Worm (Caenorhabditis elegans) whole organism, mixed stage, embryonic: ENCODE results near the gene ztf-16.

ENCODE experiments used
- M03D4.4 ChIP-seq: sonication (generic microtip); optimal IDR thresholded peaks from 2 replicates; lab custom pipeline; 2017; ENCODE audit warnings: mild to moderate bottlenecking, missing genetic modification characterization, missing compliant biosample characterization
- bed-3 ChIP-seq: fragments of 200-800 bp; sonication (Bioruptor generic); optimal IDR thresholded peaks from 3 replicates; lab custom pipeline; 2018; ENCODE audit warnings: mild to moderate bottlenecking, missing genetic modification characterization, moderate library complexity, missing compliant biosample characterization
- blmp-1 ChIP-seq: fragments of 150-350 bp; optimal IDR thresholded peaks from 2 replicates; lab custom pipeline; 2014; ENCODE audit warnings: missing biosample characterization, missing genetic modification characterization
- ceh-43 ChIP-seq: fragments of 200-800 bp; sonication (Bioruptor generic); optimal IDR thresholded peaks from 2 replicates; lab custom pipeline; 2018; ENCODE audit warnings: mild to moderate bottlenecking, missing genetic modification characterization, moderate library complexity, missing compliant biosample characterization
- ceh-83 ChIP-seq: fragments of 200-800 bp; sonication (Bioruptor generic); optimal IDR thresholded peaks from 2 replicates; lab custom pipeline; 2018; ENCODE audit warnings: mild to moderate bottlenecking, missing genetic modification characterization, missing compliant biosample characterization
- ces-1 ChIP-seq: fragments of 150-350 bp; optimal IDR thresholded peaks from 2 replicates; lab custom pipeline; 2014; ENCODE audit warnings: missing biosample characterization, missing genetic modification reagents, missing genetic modification characterization
- cnd-1 ChIP-seq: fragments of 200-800 bp; sonication (Bioruptor generic); optimal IDR thresholded peaks from 2 replicates; lab custom pipeline; 2018; ENCODE audit warnings: mild to moderate bottlenecking, missing genetic modification characterization, missing compliant biosample characterization
- drap-1 ChIP-seq: fragments of 200-800 bp; sonication (Bioruptor generic); optimal IDR thresholded peaks from 3 replicates; lab custom pipeline; 2018; ENCODE audit warnings: mild to moderate bottlenecking, missing genetic modification characterization, missing compliant biosample characterization
- elt-1 ChIP-seq: sonication (generic microtip); optimal IDR thresholded peaks from 2 replicates; lab custom pipeline; 2017; ENCODE audit warnings: missing genetic modification characterization, mild to moderate bottlenecking, missing compliant biosample characterization, antibody characterized with exemption, moderate library complexity, borderline replicate concordance; ENCODE audit not compliant: insufficient read depth
- elt-3 ChIP-seq: fragments of 150-350 bp; optimal IDR thresholded peaks from 2 replicates; lab custom pipeline; 2014; ENCODE audit warnings: missing biosample characterization, missing genetic modification characterization
- ham-2 ChIP-seq: fragments of 200-800 bp; sonication (Bioruptor generic); optimal IDR thresholded peaks from 2 replicates; lab custom pipeline; 2018; ENCODE audit warnings: mild to moderate bottlenecking, missing genetic modification characterization, missing compliant biosample characterization
- hlh-1 ChIP-seq: fragments of 150-350 bp; optimal IDR thresholded peaks from 2 replicates; lab custom pipeline; 2014; ENCODE audit warnings: missing biosample characterization, missing genetic modification reagents, missing genetic modification characterization
- lin-32 ChIP-seq: fragments of 200-800 bp; sonication (Bioruptor generic); optimal IDR thresholded peaks from 2 replicates; lab custom pipeline; 2018; ENCODE audit warnings: mild to moderate bottlenecking, missing genetic modification characterization, missing compliant biosample characterization
- lsy-2 ChIP-seq: fragments of 150-350 bp; optimal IDR thresholded peaks from 2 replicates; lab custom pipeline; 2014; ENCODE audit warnings: missing biosample characterization, missing genetic modification characterization
- mep-1 ChIP-seq: fragments of 150-350 bp; optimal IDR thresholded peaks from 2 replicates; lab custom pipeline; 2017; ENCODE audit warnings: missing biosample characterization, missing genetic modification reagents, missing genetic modification characterization, inconsistent platforms
- mls-2 ChIP-seq: sonication (generic microtip); optimal IDR thresholded peaks from 2 replicates; lab custom pipeline; 2016; ENCODE audit warnings: mild to moderate bottlenecking, missing genetic modification characterization, moderate library complexity, missing compliant biosample characterization
- nhr-12 ChIP-seq: fragments of 150-350 bp; optimal IDR thresholded peaks from 2 replicates; lab custom pipeline; 2014; ENCODE audit warnings: missing biosample characterization, missing genetic modification characterization
- nhr-2 ChIP-seq: fragments of 150-350 bp; optimal IDR thresholded peaks from 2 replicates; lab custom pipeline; 2014; ENCODE audit warnings: missing biosample characterization, missing genetic modification characterization
- nhr-237 ChIP-seq: fragments of 150-350 bp; optimal IDR thresholded peaks from 2 replicates; lab custom pipeline; 2014; ENCODE audit warnings: missing biosample characterization, missing genetic modification characterization
- nhr-28 ChIP-seq: fragments of 150-350 bp; optimal IDR thresholded peaks from 2 replicates; lab custom pipeline; 2014; ENCODE audit warnings: missing biosample characterization, missing genetic modification characterization
- nhr-76 ChIP-seq: sonication (generic microtip); optimal IDR thresholded peaks from 2 replicates; lab custom pipeline; 2017; ENCODE audit warnings: missing biosample characterization, missing genetic modification characterization
- pha-4 ChIP-seq: fragments of 150-350 bp; optimal IDR thresholded peaks from 2 replicates; lab custom pipeline; 2018; ENCODE audit warnings: missing biosample characterization, missing genetic modification reagents, missing genetic modification characterization
- sem-2 ChIP-seq: fragments of 200-800 bp; sonication (Bioruptor generic); optimal IDR thresholded peaks from 2 replicates; lab custom pipeline; 2018; ENCODE audit warnings: mild to moderate bottlenecking, missing genetic modification characterization, missing compliant biosample characterization
- snpc-4 ChIP-seq: fragments of 150-350 bp; optimal IDR thresholded peaks from 2 replicates; lab custom pipeline; 2014; ENCODE audit warnings: missing biosample characterization, missing genetic modification characterization
- unc-39 ChIP-seq: fragments of 150-350 bp; optimal IDR thresholded peaks from 2 replicates; lab custom pipeline; 2014; ENCODE audit warnings: missing biosample characterization, missing genetic modification characterization
- unc-62 ChIP-seq: fragments of 150-350 bp; optimal IDR thresholded peaks from 2 replicates; lab custom pipeline; 2014; ENCODE audit warnings: missing biosample characterization, missing genetic modification reagents, missing genetic modification characterization
- zip-8 ChIP-seq: fragments of 150-350 bp; optimal IDR thresholded peaks from 2 replicates; lab custom pipeline; 2014; ENCODE audit warnings: missing biosample characterization, missing genetic modification characterization
- ztf-11 ChIP-seq: fragments of 150-350 bp; optimal IDR thresholded peaks from 2 replicates; lab custom pipeline; 2014; ENCODE audit warnings: missing biosample characterization, missing genetic modification characterization

The ztf-16 gene

DNA sequence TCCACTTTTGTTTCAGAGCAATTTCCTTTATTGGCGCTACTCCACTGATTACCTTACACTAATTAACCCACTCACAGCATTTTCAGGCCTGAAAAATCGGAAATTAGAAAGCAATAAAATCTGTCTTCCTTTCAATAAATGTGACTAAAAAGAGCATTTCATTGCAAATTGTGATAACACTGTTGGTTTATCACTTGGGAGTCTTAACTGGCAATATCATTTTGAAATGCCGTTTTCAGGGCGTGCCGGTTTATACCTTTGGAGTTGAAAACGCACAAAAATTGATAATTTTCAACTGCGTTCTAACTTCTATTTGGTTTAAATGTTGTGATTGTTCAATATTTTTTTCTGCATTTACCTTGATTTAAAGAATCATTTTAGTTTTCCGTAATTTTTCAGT, 10.9 kb upstream of the ztf-16 start, which contains the start of gene R08E3.1:
Gene R08E3.1 (plus strand): TSS at position 386 of the 400 bp plus-strand sequence.
- TF ChIP-seq pha-4 (tag; lab: Kevin White, UChicago) (no peak), nhr-12 (tag; lab: Kevin White, UChicago) (no peak), bed-3 (GFP tag; lab: Kevin White, UChicago) (no peak), nhr-2 (tag; lab: Kevin White, UChicago) (no peak), nhr-237 (tag; lab: Kevin White, UChicago) (no peak), zip-8 (tag; lab: Kevin White, UChicago) (no peak), snpc-4 (tag; lab: Kevin White, UChicago) (no peak), ztf-11 (no peak), hlh-1 (tag; lab: Kevin White, UChicago) (no peak), nhr-28 (tag; lab: Kevin White, UChicago) (no peak), nhr-76 (tag; lab: Kevin White, UChicago) (no peak), unc-39 (tag; lab: Kevin White, UChicago) (no peak), lin-32 (no peak), unc-62 (no peak), sem-2 (no peak), mep-1 (tag; lab: Kevin White, UChicago) (no peak), blmp-1 (tag; lab: Kevin White, UChicago) (no peak), elt-3 (tag; lab: Kevin White, UChicago) (no peak), ceh-43 (GFP tag; lab: Kevin White, UChicago) (no peak)

DNA sequence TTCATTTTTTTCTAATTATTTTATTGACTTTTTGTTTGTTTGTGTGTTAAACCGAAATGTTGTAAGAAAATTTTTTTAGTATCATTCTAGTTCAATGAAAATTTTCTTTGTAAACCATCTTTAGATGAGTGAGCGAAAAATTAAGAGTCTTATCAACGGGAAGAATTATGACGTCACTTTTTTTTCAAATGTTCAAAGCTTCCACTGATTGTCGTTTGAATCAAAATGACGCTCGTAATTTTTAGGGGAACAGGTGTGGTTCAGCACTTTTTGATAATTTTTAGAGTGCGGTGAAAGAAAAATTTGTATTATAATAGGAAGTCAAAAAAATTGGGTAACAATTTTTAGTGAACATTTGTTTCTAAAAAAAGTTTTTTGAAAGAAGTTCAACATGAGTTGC, 10.3 kb upstream of the ztf-16 start:
- TF ChIP-seq M03D4.4 (tag; lab: Kevin White, UChicago), result no peak
- no peak for TF ChIP-seq mep-1 (tag; lab: Kevin White, UChicago)
- peak; percentile 22 for TF ChIP-seq zip-8 (tag; lab: Kevin White, UChicago)
- TF ChIP-seq ztf-11, result no peak
- no peak for TF ChIP-seq cnd-1 (tag; lab: Kevin White, UChicago)

DNA sequence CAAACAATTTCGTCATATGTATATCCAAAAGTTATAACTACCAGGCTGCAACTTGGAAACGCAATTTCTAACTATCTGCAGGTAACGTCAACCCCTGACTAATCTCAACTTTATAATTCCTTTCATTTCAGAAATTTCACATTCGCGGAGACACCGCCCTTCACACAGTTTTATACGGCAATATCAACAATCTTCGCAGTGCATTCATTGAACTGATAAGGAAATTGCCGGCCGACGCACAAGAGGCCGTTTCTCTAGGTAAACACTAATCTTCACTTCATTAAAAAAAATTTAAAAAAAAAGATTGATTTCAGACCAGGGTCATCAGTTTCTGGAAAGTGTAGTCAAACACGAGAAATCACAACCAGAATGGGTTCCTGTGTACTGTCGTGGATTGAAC, 7.5 kb upstream of the ztf-16 start:
- TF ChIP-seq ham-2 (no peak), mls-2 (tag; lab: Kevin White, UChicago) (no peak), cnd-1 (tag; lab: Kevin White, UChicago) (no peak), lsy-2 (tag; lab: Kevin White, UChicago) (no peak), zip-8 (tag; lab: Kevin White, UChicago) (no peak), unc-39 (tag; lab: Kevin White, UChicago) (no peak), sem-2 (no peak), nhr-2 (tag; lab: Kevin White, UChicago) (no peak)
- TF ChIP-seq, all 35 proteins: peak for 0

DNA sequence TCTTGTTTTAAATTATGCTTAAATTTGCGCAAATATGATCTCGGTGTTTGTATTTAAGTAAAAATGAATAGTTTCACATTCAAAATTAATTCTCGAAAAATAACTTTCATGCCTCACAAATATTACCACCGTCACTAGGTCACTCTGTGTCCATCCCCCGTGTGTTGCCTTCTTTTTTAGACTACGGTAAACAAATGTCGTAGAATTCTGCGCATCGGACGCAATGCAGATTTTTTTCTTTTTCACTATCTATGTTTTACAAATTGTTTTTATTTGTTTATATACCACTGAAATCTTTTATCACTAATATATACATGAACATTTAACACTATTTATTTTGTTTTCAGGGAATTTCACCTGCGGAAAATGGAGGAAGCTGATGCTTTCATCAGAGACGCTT, 6.9 kb upstream of the ztf-16 start, which contains the start of gene R08E3.3:
Gene R08E3.3 (plus strand): TSS at position 342 of the 400 bp plus-strand sequence.
- TF ChIP-seq pha-4 (tag; lab: Kevin White, UChicago), result no peak
- peak; percentile 15 for TF ChIP-seq ces-1 (GFP tag; lab: Kevin White, UChicago)
- TF ChIP-seq lsy-2 (tag; lab: Kevin White, UChicago), result peak; percentile 95

DNA sequence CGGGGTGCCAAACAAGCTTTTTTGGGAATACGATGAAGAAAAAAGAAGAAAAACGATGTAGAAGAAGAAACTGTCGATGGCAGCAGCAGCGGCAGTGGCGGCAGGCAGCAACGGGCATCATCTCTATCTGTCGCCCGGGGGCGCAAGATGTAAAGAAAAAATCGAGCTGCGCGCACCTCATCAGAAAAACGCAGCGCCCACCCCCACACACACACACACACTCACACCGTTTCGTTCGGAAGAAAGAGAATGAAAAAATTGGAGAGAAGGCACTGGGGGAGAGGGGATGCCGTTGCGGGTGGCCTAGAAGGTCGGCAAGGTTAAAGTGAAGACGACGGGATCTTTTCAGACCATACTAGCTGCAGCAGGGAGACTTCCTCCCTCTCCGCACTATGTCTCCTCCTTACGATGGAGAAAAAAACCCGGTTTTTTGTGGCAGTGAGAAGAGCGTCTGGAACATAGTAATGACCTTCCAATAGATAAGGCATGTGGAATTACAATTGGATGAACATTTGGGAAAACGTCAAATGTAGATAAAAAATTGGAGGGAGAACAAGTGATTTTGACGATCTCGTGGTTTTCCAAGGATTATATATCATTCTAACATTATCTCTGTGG, 1.9 kb upstream of the ztf-16 start:
- TF ChIP-seq mls-2 (tag; lab: Kevin White, UChicago), result peak; percentile 0
- no peak for TF ChIP-seq ceh-83 (GFP tag; lab: Kevin White, UChicago)

DNA sequence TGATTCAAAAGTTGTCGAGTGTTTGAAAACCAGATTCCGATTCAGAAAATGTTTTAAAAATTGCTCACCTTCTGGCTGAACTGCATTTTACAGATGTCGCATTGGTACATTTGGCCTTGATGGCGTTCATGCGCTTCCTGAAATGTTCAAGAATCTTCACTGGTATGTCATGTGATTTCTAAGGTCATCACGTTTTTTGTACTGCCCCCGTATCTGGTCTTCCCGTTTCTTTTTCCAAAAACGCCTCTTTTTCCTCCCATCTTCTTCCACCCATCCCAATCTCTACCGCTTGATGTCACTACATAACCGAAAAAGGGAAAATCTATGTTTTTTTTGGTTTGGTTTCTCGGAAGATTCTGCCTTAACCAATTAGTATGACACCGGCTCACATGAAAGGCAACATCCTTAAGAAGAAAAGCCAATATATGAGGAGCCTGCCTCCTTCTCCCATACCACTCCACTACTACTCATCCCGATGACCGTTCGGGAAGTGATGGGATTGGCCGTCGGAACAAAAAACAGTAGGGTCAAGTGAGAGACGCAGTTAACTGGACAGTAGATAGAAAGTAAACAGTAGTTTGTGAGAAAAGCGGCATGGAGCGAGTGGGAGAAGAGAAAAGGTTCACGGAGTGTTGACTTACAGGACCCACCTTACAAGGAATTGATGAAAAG, 1.5 kb downstream of the ztf-16 start:
- no peak for TF ChIP-seq lsy-2 (tag; lab: Kevin White, UChicago)
- TF ChIP-seq pha-4 (tag; lab: Kevin White, UChicago), result peak; percentile 23
- TF ChIP-seq nhr-2 (tag; lab: Kevin White, UChicago), result peak; percentile 62

DNA sequence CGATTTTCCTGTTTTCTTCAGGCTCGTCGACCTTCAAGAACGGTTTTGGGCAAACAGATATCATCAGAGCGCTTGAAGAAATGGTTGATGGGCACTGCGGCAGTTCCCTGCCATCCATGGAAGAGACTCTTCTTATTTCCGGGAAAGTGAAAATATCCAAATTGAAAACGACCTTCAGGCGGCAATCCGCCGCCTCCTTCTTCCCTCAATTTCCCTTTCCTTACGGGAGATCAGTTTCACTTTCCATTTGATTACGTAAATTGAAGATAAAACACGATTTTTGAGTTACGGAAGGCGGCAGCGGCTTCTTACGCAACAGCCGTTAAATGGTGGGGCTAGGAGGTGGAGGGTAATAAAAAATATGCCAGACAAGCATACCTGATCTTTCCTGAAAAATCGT, 2.2 kb downstream of the ztf-16 start:
- TF ChIP-seq elt-1 (tag; lab: Kevin White, UChicago), result peak; percentile 44
- no peak for TF ChIP-seq cnd-1 (tag; lab: Kevin White, UChicago)
- peak; percentile 89 for TF ChIP-seq ham-2
- no peak for TF ChIP-seq drap-1 (GFP tag; lab: Kevin White, UChicago)
- TF ChIP-seq unc-62, result peak; percentile 24
- TF ChIP-seq blmp-1 (tag; lab: Kevin White, UChicago), result peak; percentile 97
- TF ChIP-seq elt-3 (tag; lab: Kevin White, UChicago), result peak; percentile 74
